Worm (Caenorhabditis elegans) whole organism, L4 larva: Measurements from ENCODE around the gene zzz-1.

ENCODE experiments used
- D1046.2 ChIP-seq: fragments of 200-800 bp; sonication (Bioruptor generic); IDR thresholded peaks from 2 replicates; pipeline ENCODE4 v1.3.6; 2022; ENCODE audit warnings: missing genetic modification characterization, missing compliant biosample characterization
- F26F4.8 ChIP-seq: fragments of 200-800 bp; sonication (Bioruptor generic); conservative IDR thresholded peaks from 2 replicates; pipeline ENCODE4 v1.3.6; 2022; ENCODE audit warnings: missing genetic modification characterization, missing compliant biosample characterization
- F37D6.2 ChIP-seq: sonication (generic microtip); optimal IDR thresholded peaks from 2 replicates; lab custom pipeline; 2016; ENCODE audit warnings: mild to moderate bottlenecking, missing genetic modification characterization, missing compliant biosample characterization
- F44E2.7 ChIP-seq: fragments of 200-800 bp; sonication (Bioruptor generic); IDR thresholded peaks from 2 replicates; pipeline ENCODE4 v2.1.2; 2022; ENCODE audit warnings: missing genetic modification characterization, missing compliant biosample characterization
- F49E8.2 ChIP-seq: sonication (generic microtip); optimal IDR thresholded peaks from 2 replicates; lab custom pipeline; 2016; ENCODE audit warnings: missing compliant biosample characterization, mild to moderate bottlenecking, missing genetic modification characterization, borderline replicate concordance
- T26A8.4 ChIP-seq: fragments of 200-800 bp; sonication (Bioruptor generic); IDR thresholded peaks from 2 replicates; pipeline ENCODE4 v1.3.6; 2022; ENCODE audit warnings: missing genetic modification characterization, missing compliant biosample characterization
- Y5F2A.4 ChIP-seq: fragments of 200-800 bp; sonication (Bioruptor generic); optimal IDR thresholded peaks from 2 replicates; lab custom pipeline; 2018; ENCODE audit warnings: mild to moderate bottlenecking, missing genetic modification characterization, missing compliant biosample characterization
- aha-1 ChIP-seq: fragments of 150-350 bp; peaks from one replicate; lab custom pipeline; 2014; ENCODE audit warnings: missing biosample characterization, missing genetic modification characterization
- ceh-20 ChIP-seq: fragments of 200-800 bp; sonication (Bioruptor generic); IDR thresholded peaks from 2 replicates; pipeline ENCODE4 v1.3.6; 2022; ENCODE audit warnings: missing genetic modification reagents, missing genetic modification characterization, missing compliant biosample characterization
- ceh-28 ChIP-seq: fragments of 150-350 bp; optimal IDR thresholded peaks from 2 replicates; lab custom pipeline; 2014; ENCODE audit warnings: missing biosample characterization, missing genetic modification reagents, missing genetic modification characterization
- daf-16 ChIP-seq, 3 experiments: sonication (generic microtip); optimal IDR thresholded peaks; 2 replicates each; lab custom pipeline; 2016 to 2017; ENCODE audit warnings: missing genetic modification characterization in 3 of 3, missing genetic modification reagents in 3 of 3, mild to moderate bottlenecking in 2 of 3, missing compliant biosample characterization in 2 of 3, missing biosample characterization in 1 of 3, moderate library complexity in 1 of 3
- daf-19 ChIP-seq: fragments of 200-800 bp; sonication (Bioruptor generic); conservative IDR thresholded peaks from 2 replicates; pipeline ENCODE4 v1.3.6; 2022; ENCODE audit warnings: missing genetic modification characterization, missing compliant biosample characterization
- daf-8 ChIP-seq: fragments of 200-800 bp; sonication (Bioruptor generic); IDR thresholded peaks from 2 replicates; pipeline ENCODE4 v1.3.6; 2022; ENCODE audit warnings: missing genetic modification characterization, missing compliant biosample characterization
- dmd-6 ChIP-seq: fragments of 200-800 bp; sonication (Bioruptor generic); IDR thresholded peaks from 2 replicates; pipeline ENCODE4 v1.3.6; 2022; ENCODE audit warnings: missing genetic modification reagents, missing genetic modification characterization, missing compliant biosample characterization
- dmd-8 ChIP-seq: fragments of 200-800 bp; sonication (Bioruptor generic); IDR thresholded peaks from 2 replicates; pipeline ENCODE4 v1.3.6; 2022; ENCODE audit warnings: missing genetic modification characterization, missing compliant biosample characterization
- dmd-9 ChIP-seq: fragments of 200-800 bp; sonication (Bioruptor generic); IDR thresholded peaks from 2 replicates; pipeline ENCODE4 v1.3.6; 2022; ENCODE audit warnings: missing genetic modification reagents, missing genetic modification characterization, missing compliant biosample characterization
- duxl-1 ChIP-seq: sonication (generic microtip); optimal IDR thresholded peaks from 2 replicates; lab custom pipeline; 2016; ENCODE audit warnings: mild to moderate bottlenecking, missing genetic modification characterization, moderate library complexity, missing compliant biosample characterization; ENCODE audit not compliant: poor library complexity
- dve-1 ChIP-seq: sonication (generic microtip); optimal IDR thresholded peaks from 2 replicates; lab custom pipeline; 2017; ENCODE audit warnings: antibody characterized with exemption, mild to moderate bottlenecking, missing genetic modification characterization, missing compliant biosample characterization; ENCODE audit not compliant: insufficient read depth
- fkh-10 ChIP-seq: fragments of 150-350 bp; optimal IDR thresholded peaks from 2 replicates; lab custom pipeline; 2014; ENCODE audit warnings: missing biosample characterization, missing genetic modification reagents, missing genetic modification characterization
- hif-1 ChIP-seq, 2 experiments: sonication (generic microtip); optimal IDR thresholded peaks; 2 replicates each; lab custom pipeline; 2016 to 2017; ENCODE audit warnings: missing compliant biosample characterization in 2 of 2, missing genetic modification characterization in 2 of 2, missing genetic modification reagents in 2 of 2, missing genotype in 2 of 2, mild to moderate bottlenecking in 1 of 2
- hlh-11 ChIP-seq: fragments of 200-800 bp; sonication (Bioruptor generic); optimal IDR thresholded peaks from 2 replicates; lab custom pipeline; 2018; ENCODE audit warnings: mild to moderate bottlenecking, missing genetic modification characterization, missing compliant biosample characterization
- hlh-30 ChIP-seq: sonication (generic microtip); optimal IDR thresholded peaks from 2 replicates; lab custom pipeline; 2017; ENCODE audit warnings: antibody characterized with exemption, mild to moderate bottlenecking, missing genetic modification characterization, missing compliant biosample characterization; ENCODE audit not compliant: insufficient read depth
- jun-1 ChIP-seq: fragments of 150-350 bp; optimal IDR thresholded peaks from 2 replicates; lab custom pipeline; 2014; ENCODE audit warnings: missing biosample characterization, missing genetic modification reagents, missing genetic modification characterization
- lim-7 ChIP-seq: fragments of 200-800 bp; sonication (Bioruptor generic); IDR thresholded peaks from 2 replicates; pipeline ENCODE4 v1.3.6; 2022; ENCODE audit warnings: missing genetic modification characterization, missing compliant biosample characterization
- lin-38 ChIP-seq: fragments of 200-800 bp; sonication (Bioruptor generic); IDR thresholded peaks from 2 replicates; pipeline ENCODE4 v1.3.6; 2022; ENCODE audit warnings: missing genetic modification reagents, missing genetic modification characterization, missing compliant biosample characterization
- madf-9 ChIP-seq: fragments of 200-800 bp; sonication (Bioruptor generic); conservative IDR thresholded peaks from 2 replicates; pipeline ENCODE4 v1.3.6; 2022; ENCODE audit warnings: missing genetic modification reagents, missing genetic modification characterization, missing compliant biosample characterization
- mdl-1 ChIP-seq, 2 experiments: fragments of 150-350 bp in 1 of 2; sonication (generic microtip) in 1 of 2; optimal IDR thresholded peaks; 2 replicates each; lab custom pipeline; 2014 to 2017; ENCODE audit warnings: missing biosample characterization in 2 of 2, missing genetic modification characterization in 2 of 2
- mxl-2 ChIP-seq: fragments of 200-800 bp; sonication (Bioruptor generic); conservative IDR thresholded peaks from 2 replicates; pipeline ENCODE4 v1.3.6; 2022; ENCODE audit warnings: missing genetic modification reagents, missing genetic modification characterization, missing compliant biosample characterization
- nhr-10 ChIP-seq: fragments of 150-350 bp; optimal IDR thresholded peaks from 2 replicates; lab custom pipeline; 2014; ENCODE audit warnings: missing biosample characterization, missing genetic modification characterization
- nhr-48 ChIP-seq: sonication (generic microtip); optimal IDR thresholded peaks from 2 replicates; lab custom pipeline; 2016; ENCODE audit warnings: mild to moderate bottlenecking, missing genetic modification characterization, missing compliant biosample characterization
- nhr-77 ChIP-seq: fragments of 150-350 bp; optimal IDR thresholded peaks from 2 replicates; lab custom pipeline; 2014; ENCODE audit warnings: missing biosample characterization, missing genetic modification characterization
- pha-4 ChIP-seq, 2 experiments: fragments of 150-350 bp in 1 of 2; fragments of 200-800 bp in 1 of 2; sonication (Bioruptor generic) in 1 of 2; IDR thresholded peaks in 1 of 2; optimal IDR thresholded peaks in 1 of 2; 2 replicates each; pipeline versions ENCODE4 v1.3.6 to Lab custom; 2014 to 2022; ENCODE audit warnings: missing genetic modification characterization in 2 of 2, missing genetic modification reagents in 2 of 2, missing biosample characterization in 1 of 2, missing compliant biosample characterization in 1 of 2
- php-3 ChIP-seq: fragments of 200-800 bp; sonication (Bioruptor generic); IDR thresholded peaks from 2 replicates; pipeline ENCODE4 v1.3.6; 2022; ENCODE audit warnings: missing genetic modification reagents, missing genetic modification characterization, missing compliant biosample characterization
- pqm-1 ChIP-seq: sonication (generic microtip); optimal IDR thresholded peaks from 2 replicates; lab custom pipeline; 2017; ENCODE audit warnings: missing biosample characterization, missing genetic modification characterization
- rbr-2 ChIP-seq: sonication (generic microtip); optimal IDR thresholded peaks from 2 replicates; lab custom pipeline; 2016; ENCODE audit warnings: missing genotype, missing genetic modification characterization, missing compliant biosample characterization
- saeg-2 ChIP-seq: fragments of 200-800 bp; sonication (Bioruptor generic); IDR thresholded peaks from 2 replicates; pipeline ENCODE4 v1.3.6; 2022; ENCODE audit warnings: missing genetic modification reagents, missing genetic modification characterization, missing compliant biosample characterization
- tra-1 ChIP-seq: fragments of 200-800 bp; sonication (Bioruptor generic); IDR thresholded peaks from 2 replicates; pipeline ENCODE4 v1.3.6; 2022; ENCODE audit warnings: missing genetic modification reagents, missing genetic modification characterization, missing compliant biosample characterization
- unc-39 ChIP-seq: sonication (generic microtip); optimal IDR thresholded peaks from 2 replicates; lab custom pipeline; 2017; ENCODE audit warnings: missing biosample characterization, missing genetic modification characterization
- unc-62 ChIP-seq, 3 experiments: fragments of 150-350 bp in 1 of 3; sonication (generic microtip); optimal IDR thresholded peaks in 2 of 3; peaks in 1 of 3; 1 replicate in 1 of 3; 2 replicates in 2 of 3; lab custom pipeline; 2014 to 2017; ENCODE audit warnings: missing biosample characterization in 3 of 3, missing genetic modification characterization in 3 of 3, missing genetic modification reagents in 3 of 3, missing genotype in 1 of 3
- zag-1 ChIP-seq: fragments of 150-350 bp; optimal IDR thresholded peaks from 2 replicates; lab custom pipeline; 2014; ENCODE audit warnings: missing biosample characterization, missing genetic modification characterization
- zip-11 ChIP-seq: fragments of 200-800 bp; sonication (Bioruptor generic); IDR thresholded peaks from 2 replicates; pipeline ENCODE4 v1.3.6; 2022; ENCODE audit warnings: missing genetic modification characterization, missing compliant biosample characterization
- zip-2 ChIP-seq: fragments of 150-350 bp; optimal IDR thresholded peaks from 2 replicates; lab custom pipeline; 2014; ENCODE audit warnings: missing biosample characterization, missing genetic modification characterization
- ztf-11 ChIP-seq: fragments of 150-350 bp; optimal IDR thresholded peaks from 2 replicates; lab custom pipeline; 2014; ENCODE audit warnings: missing biosample characterization, missing genetic modification characterization
- ztf-7 ChIP-seq: fragments of 150-350 bp; optimal IDR thresholded peaks from 2 replicates; lab custom pipeline; 2014; ENCODE audit warnings: missing biosample characterization, missing genetic modification characterization

The zzz-1 gene

ce11 chrV:10940571-10940991 is 31.6 kb upstream of the zzz-1 start (continued):
- TF ChIP-seq ztf-7 (tag; lab: Kevin White, UChicago) (peak; percentile 91), dmd-8 (GFP tag; lab: Robert Waterston, UW) (no peak), F49E8.2 (tag; lab: Kevin White, UChicago) (no peak)

DNA sequence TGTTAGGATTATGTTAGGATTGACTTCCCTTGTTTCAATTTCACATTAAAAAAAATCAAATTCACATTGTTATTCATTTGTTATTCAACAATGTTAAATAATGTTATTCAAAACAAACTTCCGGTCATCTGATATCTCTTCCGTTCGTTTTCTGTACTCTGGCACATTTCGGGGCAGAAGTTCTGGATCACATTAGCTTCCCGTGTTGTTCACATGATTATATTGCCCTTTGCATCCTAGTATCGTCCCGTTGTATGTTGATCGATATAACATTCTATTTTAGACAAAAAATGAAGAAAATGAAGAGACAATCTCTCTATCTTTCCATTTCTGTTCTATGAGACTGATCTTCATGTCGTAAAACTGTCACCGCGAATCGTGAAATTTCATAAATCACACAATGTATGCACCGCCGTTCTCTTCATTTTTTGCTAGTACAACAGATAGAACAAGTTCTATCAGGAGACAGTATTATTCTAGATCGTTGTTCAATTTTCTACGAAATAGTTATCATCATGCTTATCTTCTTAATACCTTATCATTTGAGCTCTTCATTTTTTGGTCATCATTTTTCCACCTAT is 31.1 kb upstream of the zzz-1 start:
- TF ChIP-seq rbr-2 (tag; lab: Kevin White, UChicago) (no peak), unc-62 (GFP tag; optimal IDR thresholded peaks at IDR 0.05 in 1 of 2; lab: Kevin White, UChicago) (peak in 1 of 2 experiments; percentile 44), unc-62 (tag; optimal IDR thresholded peaks at IDR 0.05; lab: Kevin White, UChicago) (no peak), zag-1 (tag; lab: Kevin White, UChicago) (no peak), lin-38 (GFP tag; lab: Robert Waterston, UW) (no peak; the same call in 1 of the 2 replicates), unc-39 (tag; lab: Kevin White, UChicago) (no peak), hlh-30 (tag; lab: Kevin White, UChicago) (peak; percentile 80), ceh-20 (GFP tag; lab: Robert Waterston, UW) (peak; percentile 32; the same call in 1 of the 2 replicates), aha-1 (tag; lab: Kevin White, UChicago) (peak; percentile 72), F44E2.7 (GFP tag; lab: Robert Waterston, UW) (no peak), daf-19 (GFP tag; lab: Robert Waterston, UW) (no peak), ceh-28 (no peak), dve-1 (tag; lab: Kevin White, UChicago) (peak; percentile 46), php-3 (GFP tag; lab: Robert Waterston, UW) (peak; percentile 84), saeg-2 (GFP tag; lab: Robert Waterston, UW) (no peak), mxl-2 (peak; percentile 96)

- TF ChIP-seq F37D6.2 (tag; lab: Kevin White, UChicago): no peak
- peak; percentile 77 for TF ChIP-seq dmd-6 (GFP tag; lab: Robert Waterston, UW)
- TF ChIP-seq jun-1 (tag; lab: Kevin White, UChicago): no peak
- TF ChIP-seq zip-11 (GFP tag; lab: Robert Waterston, UW): no peak
- no peak for TF ChIP-seq rbr-2 (tag; lab: Kevin White, UChicago)
- peak; percentile 76 for TF ChIP-seq ztf-7 (tag; lab: Kevin White, UChicago)
- TF ChIP-seq pha-4 (GFP tag; IDR thresholded peaks at IDR 0.05; lab: Robert Waterston, UW): no peak; the same call in 1 of the 2 replicates
- TF ChIP-seq pha-4 (tag; optimal IDR thresholded peaks at IDR 0.05; lab: Kevin White, UChicago): no peak
- peak; percentile 24 for TF ChIP-seq nhr-48
- TF ChIP-seq hif-1 (tag; optimal IDR thresholded peaks at IDR 0.05; lab: Kevin White, UChicago): peak in 1 of 2 experiments; percentile 6
- TF ChIP-seq fkh-10: no peak
- TF ChIP-seq lim-7: no peak
- peak; percentile 88 for TF ChIP-seq dve-1 (tag; lab: Kevin White, UChicago)
- TF ChIP-seq pqm-1 (tag; lab: Kevin White, UChicago): no peak
- TF ChIP-seq F26F4.8 (GFP tag; lab: Robert Waterston, UW): no peak
- TF ChIP-seq hlh-30 (tag; lab: Kevin White, UChicago): peak; percentile 75
- TF ChIP-seq dmd-9 (GFP tag; lab: Robert Waterston, UW): no peak
- TF ChIP-seq aha-1 (tag; lab: Kevin White, UChicago): peak; percentile 83
- TF ChIP-seq T26A8.4 (GFP tag; lab: Robert Waterston, UW): no peak
- no peak for TF ChIP-seq saeg-2 (GFP tag; lab: Robert Waterston, UW)
- TF ChIP-seq daf-16 (GFP tag; optimal IDR thresholded peaks at IDR 0.05; lab: Kevin White, UChicago): no peak
- peak; percentile 77 for TF ChIP-seq daf-16 (tag; optimal IDR thresholded peaks at IDR 0.05; lab: Kevin White, UChicago)
- no peak for TF ChIP-seq Y5F2A.4 (GFP tag; lab: Kevin White, UChicago)
- peak; percentile 96 for TF ChIP-seq zip-2 (tag; lab: Kevin White, UChicago)
- no peak for TF ChIP-seq daf-8
- peak; percentile 63 for TF ChIP-seq hlh-11 (tag; lab: Kevin White, UChicago)
- TF ChIP-seq mdl-1 (tag; optimal IDR thresholded peaks at IDR 0.05; lab: Kevin White, UChicago): peak in 1 of 2 experiments; percentile 44
- no peak for TF ChIP-seq D1046.2 (GFP tag; lab: Robert Waterston, UW)
- no peak for TF ChIP-seq madf-9 (GFP tag; lab: Robert Waterston, UW)
- TF ChIP-seq duxl-1 (tag; lab: Kevin White, UChicago): no peak
- no peak for TF ChIP-seq ztf-11 (tag; lab: Kevin White, UChicago)
- no peak for TF ChIP-seq nhr-77 (tag; lab: Kevin White, UChicago)
- no peak for TF ChIP-seq unc-39 (tag; lab: Kevin White, UChicago)
- TF ChIP-seq tra-1 (GFP tag; lab: Robert Waterston, UW): 0 out of 2 replicates have a peak, but pooled peaks have one; percentile 9
- no peak for TF ChIP-seq nhr-10
These were observed 29.8 kb upstream of the zzz-1 start, which contains the start of gene F17C11.11 for ce11 chrV:10938739-10939138. Gene F17C11.11, minus strand, starts transcription at chrV:10938817.
